Worm (Caenorhabditis elegans) whole organism, L1 larva: ENCODE measurements around the gene F54H12.8.

Experiments
- C04F5.9 ChIP-seq: sonication (generic microtip); optimal IDR thresholded peaks from 2 replicates; lab custom pipeline; 2016; ENCODE audit warnings: missing genetic modification characterization, missing compliant biosample characterization
- C16A3.4 ChIP-seq: fragments of 150-350 bp; optimal IDR thresholded peaks from 2 replicates; lab custom pipeline; 2014; ENCODE audit warnings: missing biosample characterization, missing genetic modification characterization
- F16B12.6 ChIP-seq: fragments of 150-350 bp; optimal IDR thresholded peaks from 2 replicates; lab custom pipeline; 2014; ENCODE audit warnings: missing biosample characterization, missing genetic modification characterization
- Y116A8C.19 ChIP-seq: sonication (generic microtip); optimal IDR thresholded peaks from 2 replicates; lab custom pipeline; 2016; ENCODE audit warnings: missing compliant biosample characterization, missing genetic modification characterization, borderline replicate concordance
- blmp-1 ChIP-seq: fragments of 150-350 bp; optimal IDR thresholded peaks from 2 replicates; lab custom pipeline; 2014; ENCODE audit warnings: missing biosample characterization, missing genetic modification characterization
- ceh-63 ChIP-seq: fragments of 200-800 bp; sonication (Bioruptor generic); optimal IDR thresholded peaks from 2 replicates; lab custom pipeline; 2018; ENCODE audit warnings: mild to moderate bottlenecking, missing genetic modification characterization, missing compliant biosample characterization
- ceh-8 ChIP-seq: fragments of 200-800 bp; sonication (Bioruptor generic); optimal IDR thresholded peaks from 2 replicates; lab custom pipeline; 2018; ENCODE audit warnings: mild to moderate bottlenecking, missing genetic modification characterization, moderate library complexity, missing compliant biosample characterization
- ceh-88 ChIP-seq: fragments of 200-800 bp; sonication (Bioruptor generic); IDR thresholded peaks from 2 replicates; pipeline ENCODE4 v1.3.6; 2022; ENCODE audit warnings: missing genetic modification characterization, missing compliant biosample characterization
- ces-1 ChIP-seq: fragments of 150-350 bp; optimal IDR thresholded peaks from 2 replicates; lab custom pipeline; 2014; ENCODE audit warnings: missing biosample characterization, missing genetic modification reagents, missing genetic modification characterization
- dsc-1 ChIP-seq: sonication (generic microtip); optimal IDR thresholded peaks from 2 replicates; lab custom pipeline; 2016; ENCODE audit warnings: mild to moderate bottlenecking, missing genetic modification characterization, missing compliant biosample characterization
- efl-1 ChIP-seq, 4 experiments: fragments of 150-350 bp; optimal IDR thresholded peaks in 3 of 4; peaks in 1 of 4; 1 replicate in 1 of 4; 2 replicates in 3 of 4; lab custom pipeline; 2014; ENCODE audit warnings: missing biosample characterization in 2 of 4, missing genetic modification characterization in 2 of 4, missing genetic modification reagents in 2 of 4
- egl-13 ChIP-seq: sonication (generic microtip); optimal IDR thresholded peaks from 2 replicates; lab custom pipeline; 2016; ENCODE audit warnings: missing genotype, missing genetic modification reagents, missing genetic modification characterization, missing compliant biosample characterization
- egl-27 ChIP-seq, 2 experiments: fragments of 150-350 bp in 1 of 2; sonication (generic microtip); optimal IDR thresholded peaks; 3 replicates each; lab custom pipeline; 2017 to 2018; ENCODE audit warnings: missing biosample characterization in 2 of 2, missing genetic modification characterization in 2 of 2, missing genetic modification reagents in 2 of 2
- elt-2 ChIP-seq: sonication (generic microtip); optimal IDR thresholded peaks from 2 replicates; lab custom pipeline; 2016; ENCODE audit warnings: missing genetic modification characterization, mild to moderate bottlenecking, inconsistent platforms, missing compliant biosample characterization, missing genetic modification reagents
- ets-5 ChIP-seq: fragments of 200-800 bp; sonication (Bioruptor generic); IDR thresholded peaks from 2 replicates; pipeline ENCODE4 v1.3.6; 2022; ENCODE audit warnings: missing genetic modification characterization, missing compliant biosample characterization
- fkh-10 ChIP-seq: sonication (generic microtip); optimal IDR thresholded peaks from 2 replicates; lab custom pipeline; 2017; ENCODE audit warnings: missing biosample characterization, missing genetic modification reagents, missing genetic modification characterization
- fkh-4 ChIP-seq: sonication (generic microtip); optimal IDR thresholded peaks from 2 replicates; lab custom pipeline; 2016; ENCODE audit warnings: missing compliant biosample characterization, missing genetic modification characterization, borderline replicate concordance
- fkh-8 ChIP-seq: sonication (generic microtip); optimal IDR thresholded peaks from 2 replicates; lab custom pipeline; 2016; ENCODE audit warnings: mild to moderate bottlenecking, missing genetic modification characterization, missing compliant biosample characterization
- fos-1 ChIP-seq: fragments of 150-350 bp; optimal IDR thresholded peaks from 2 replicates; lab custom pipeline; 2014; ENCODE audit warnings: missing biosample characterization, missing genetic modification characterization
- grh-1 ChIP-seq: fragments of 200-800 bp; sonication (Bioruptor generic); IDR thresholded peaks from 2 replicates; pipeline ENCODE4 v1.3.6; 2022; ENCODE audit warnings: missing genetic modification reagents, missing genetic modification characterization, missing compliant biosample characterization
- irx-1 ChIP-seq: sonication (generic microtip); optimal IDR thresholded peaks from 2 replicates; lab custom pipeline; 2016; ENCODE audit warnings: missing genetic modification characterization, missing compliant biosample characterization
- isw-1 ChIP-seq: fragments of 200-800 bp; sonication (Bioruptor generic); IDR thresholded peaks from 2 replicates; pipeline ENCODE4 v1.3.6; 2022; ENCODE audit warnings: missing genetic modification characterization, missing compliant biosample characterization
- jun-1 ChIP-seq: fragments of 150-350 bp; optimal IDR thresholded peaks from 2 replicates; lab custom pipeline; 2014; ENCODE audit warnings: missing biosample characterization, missing genetic modification reagents, missing genetic modification characterization
- lin-15B ChIP-seq: fragments of 150-350 bp; sonication (generic microtip); optimal IDR thresholded peaks from 3 replicates; lab custom pipeline; 2014; ENCODE audit warnings: missing biosample characterization, missing genetic modification characterization
- lir-3 ChIP-seq: sonication (generic microtip); optimal IDR thresholded peaks from 2 replicates; lab custom pipeline; 2016; ENCODE audit warnings: mild to moderate bottlenecking, missing genetic modification characterization, moderate library complexity, missing compliant biosample characterization; ENCODE audit not compliant: poor library complexity
- lsy-2 ChIP-seq, 2 experiments: fragments of 150-350 bp; optimal IDR thresholded peaks; 2 replicates each; lab custom pipeline; 2014; ENCODE audit warnings: missing biosample characterization in 2 of 2, missing genetic modification characterization in 2 of 2
- nhr-11 ChIP-seq: fragments of 150-350 bp; optimal IDR thresholded peaks from 2 replicates; lab custom pipeline; 2014; ENCODE audit warnings: missing biosample characterization, missing genetic modification characterization
- nhr-12 ChIP-seq: sonication (generic microtip); optimal IDR thresholded peaks from 2 replicates; lab custom pipeline; 2017; ENCODE audit warnings: missing biosample characterization, missing genetic modification characterization
- nhr-19 ChIP-seq: fragments of 200-800 bp; sonication (Bioruptor generic); conservative IDR thresholded peaks from 2 replicates; pipeline ENCODE4 v1.3.6; 2022; ENCODE audit warnings: missing genetic modification characterization, missing compliant biosample characterization
- nhr-20 ChIP-seq: sonication (generic microtip); optimal IDR thresholded peaks from 2 replicates; lab custom pipeline; 2016; ENCODE audit warnings: mild to moderate bottlenecking, missing genetic modification characterization, missing compliant biosample characterization
- nhr-237 ChIP-seq: fragments of 150-350 bp; optimal IDR thresholded peaks from 2 replicates; lab custom pipeline; 2014; ENCODE audit warnings: missing biosample characterization, missing genetic modification characterization
- nhr-47 ChIP-seq: sonication (generic microtip); optimal IDR thresholded peaks from 2 replicates; lab custom pipeline; 2016; ENCODE audit warnings: mild to moderate bottlenecking, missing genetic modification characterization, moderate library complexity, missing compliant biosample characterization
- nhr-71 ChIP-seq: sonication (generic microtip); optimal IDR thresholded peaks from 2 replicates; lab custom pipeline; 2016; ENCODE audit warnings: mild to moderate bottlenecking, missing genetic modification characterization, moderate library complexity, missing compliant biosample characterization
- nhr-76 ChIP-seq: sonication (generic microtip); optimal IDR thresholded peaks from 2 replicates; lab custom pipeline; 2017; ENCODE audit warnings: missing biosample characterization, missing genetic modification characterization
- nhr-77 ChIP-seq: fragments of 150-350 bp; optimal IDR thresholded peaks from 2 replicates; lab custom pipeline; 2014; ENCODE audit warnings: missing biosample characterization, missing genetic modification characterization
- nhr-84 ChIP-seq: sonication (generic microtip); optimal IDR thresholded peaks from 2 replicates; lab custom pipeline; 2017; ENCODE audit warnings: missing biosample characterization, missing genetic modification characterization
- nhr-90 ChIP-seq: sonication (generic microtip); optimal IDR thresholded peaks from 2 replicates; lab custom pipeline; 2016; ENCODE audit warnings: mild to moderate bottlenecking, missing genetic modification characterization, missing compliant biosample characterization; ENCODE audit not compliant: poor library complexity
- pag-3 ChIP-seq: sonication (generic microtip); optimal IDR thresholded peaks from 2 replicates; lab custom pipeline; 2017; ENCODE audit warnings: missing genetic modification characterization, mild to moderate bottlenecking, missing compliant biosample characterization, antibody characterized with exemption, borderline replicate concordance; ENCODE audit not compliant: insufficient read depth
- pax-3 ChIP-seq: fragments of 200-800 bp; sonication (Bioruptor generic); optimal IDR thresholded peaks from 2 replicates; lab custom pipeline; 2018; ENCODE audit warnings: mild to moderate bottlenecking, missing genetic modification characterization, moderate library complexity, missing compliant biosample characterization
- rnt-1 ChIP-seq: sonication (generic microtip); optimal IDR thresholded peaks from 2 replicates; lab custom pipeline; 2016; ENCODE audit warnings: mild to moderate bottlenecking, missing genetic modification characterization, moderate library complexity, missing compliant biosample characterization
- skn-1 ChIP-seq: fragments of 150-350 bp; optimal IDR thresholded peaks from 2 replicates; lab custom pipeline; 2014; ENCODE audit warnings: missing biosample characterization, missing genetic modification characterization
- snpc-4 ChIP-seq: fragments of 150-350 bp; optimal IDR thresholded peaks from 2 replicates; lab custom pipeline; 2014; ENCODE audit warnings: missing biosample characterization, missing genetic modification characterization
- snu-23 ChIP-seq: sonication (generic microtip); optimal IDR thresholded peaks from 2 replicates; lab custom pipeline; 2016; ENCODE audit warnings: missing genetic modification characterization, missing compliant biosample characterization
- sptf-1 ChIP-seq: fragments of 150-350 bp; optimal IDR thresholded peaks from 2 replicates; lab custom pipeline; 2014; ENCODE audit warnings: missing biosample characterization, missing genetic modification characterization
- sup-37 ChIP-seq: fragments of 200-800 bp; sonication (Bioruptor generic); optimal IDR thresholded peaks from 2 replicates; lab custom pipeline; 2018; ENCODE audit warnings: mild to moderate bottlenecking, missing genetic modification characterization, missing compliant biosample characterization
- swsn-7 ChIP-seq: sonication (generic microtip); optimal IDR thresholded peaks from 2 replicates; lab custom pipeline; 2016; ENCODE audit warnings: missing genetic modification characterization, missing compliant biosample characterization
- tlp-1 ChIP-seq: fragments of 150-350 bp; optimal IDR thresholded peaks from 2 replicates; lab custom pipeline; 2014; ENCODE audit warnings: missing biosample characterization, missing genetic modification characterization
- unc-62 ChIP-seq: fragments of 150-350 bp; optimal IDR thresholded peaks from 2 replicates; lab custom pipeline; 2014; ENCODE audit warnings: missing biosample characterization, missing genetic modification reagents, missing genetic modification characterization
- unc-98 ChIP-seq: fragments of 200-800 bp; sonication (Bioruptor generic); IDR thresholded peaks from 2 replicates; pipeline ENCODE4 v1.3.6; 2022; ENCODE audit warnings: missing genetic modification characterization, missing compliant biosample characterization
- zag-1 ChIP-seq: fragments of 150-350 bp; optimal IDR thresholded peaks from 2 replicates; lab custom pipeline; 2014; ENCODE audit warnings: missing biosample characterization, missing genetic modification characterization
- zip-4 ChIP-seq: fragments of 200-800 bp; sonication (Bioruptor generic); optimal IDR thresholded peaks from 2 replicates; lab custom pipeline; 2018; ENCODE audit warnings: mild to moderate bottlenecking, missing genetic modification characterization, moderate library complexity, missing compliant biosample characterization
- ztf-11 ChIP-seq, 2 experiments: sonication (generic microtip); optimal IDR thresholded peaks; 2 replicates each; lab custom pipeline; 2016 to 2017; ENCODE audit warnings: missing genetic modification characterization in 2 of 2, missing biosample characterization in 1 of 2, missing compliant biosample characterization in 1 of 2
- ztf-4 ChIP-seq: fragments of 150-350 bp; optimal IDR thresholded peaks from 2 replicates; lab custom pipeline; 2014; ENCODE audit warnings: missing biosample characterization, missing genetic modification characterization

Gene F54H12.8

ce11 chrIII:7978723-7979122 lies 9.7 kb upstream of the F54H12.8 start (continued):
- TF ChIP-seq rnt-1 (tag; lab: Kevin White, UChicago) (peak; percentile 57), fos-1 (peak; percentile 50), ztf-4 (tag; lab: Kevin White, UChicago) (no peak), unc-98 (GFP tag; lab: Robert Waterston, UW) (no peak), efl-1 (optimal IDR thresholded peaks at IDR 0.05; lab: Kevin White, UChicago) (peak; percentile 68 to 79), efl-1 (GFP tag; optimal IDR thresholded peaks at IDR 0.05 in 1 of 2; lab: Kevin White, UChicago) (peak; percentile 46 to 92), fkh-4 (tag; lab: Kevin White, UChicago) (no peak), jun-1 (tag; lab: Kevin White, UChicago) (peak; percentile 26), sup-37 (no peak), C04F5.9 (tag; lab: Kevin White, UChicago) (no peak), C16A3.4 (peak; percentile 45), lsy-2 (tag; optimal IDR thresholded peaks at IDR 0.05; lab: Kevin White, UChicago) (peak; percentile 57 to 67), nhr-47 (tag; lab: Kevin White, UChicago) (peak; percentile 60), zag-1 (no peak), unc-62 (GFP tag; lab: Kevin White, UChicago) (no peak), irx-1 (tag; lab: Kevin White, UChicago) (peak; percentile 56), nhr-11 (tag; lab: Kevin White, UChicago) (no peak), nhr-76 (no peak), ces-1 (no peak), isw-1 (no peak), lir-3 (no peak), F16B12.6 (tag; lab: Kevin White, UChicago) (peak; percentile 40), ceh-8 (no peak), Y116A8C.19 (tag; lab: Kevin White, UChicago) (no peak), egl-27 (tag; optimal IDR thresholded peaks at IDR 0.05; lab: Kevin White, UChicago) (no peak), fkh-8 (tag; lab: Kevin White, UChicago) (no peak), tlp-1 (tag; lab: Kevin White, UChicago) (no peak), snu-23 (peak; percentile 77), nhr-90 (tag; lab: Kevin White, UChicago) (peak; percentile 66), dsc-1 (tag; lab: Kevin White, UChicago) (peak; percentile 31), swsn-7 (tag; lab: Kevin White, UChicago) (peak; percentile 59), zip-4 (GFP tag; lab: Kevin White, UChicago) (no peak), nhr-71 (tag; lab: Kevin White, UChicago) (peak; percentile 74), ets-5 (GFP tag; lab: Robert Waterston, UW) (no peak), lin-15B (tag; lab: Kevin White, UChicago) (no peak), fkh-10 (GFP tag; lab: Kevin White, UChicago) (no peak), snpc-4 (tag; lab: Kevin White, UChicago) (peak; percentile 3), nhr-77 (tag; lab: Kevin White, UChicago) (peak; percentile 61), pax-3 (tag; lab: Kevin White, UChicago) (no peak), skn-1 (peak; percentile 11), egl-13 (tag; lab: Kevin White, UChicago) (no peak), nhr-84 (tag; lab: Kevin White, UChicago) (no peak), pag-3 (no peak), nhr-19 (GFP tag; lab: Robert Waterston, UW) (peak; percentile 68), sptf-1 (tag; lab: Kevin White, UChicago) (no peak), nhr-237 (tag; lab: Kevin White, UChicago) (no peak), elt-2 (tag; lab: Kevin White, UChicago) (peak; percentile 5), ztf-11 (tag; optimal IDR thresholded peaks at IDR 0.05; lab: Kevin White, UChicago) (no peak), blmp-1 (tag; lab: Kevin White, UChicago) (peak; percentile 46), grh-1 (no peak), ceh-63 (GFP tag; lab: Kevin White, UChicago) (no peak), nhr-20 (tag; lab: Kevin White, UChicago) (peak; percentile 78), ceh-88 (GFP tag; lab: Robert Waterston, UW) (peak; percentile 27; the same call in 1 of the 2 replicates), nhr-12 (tag; lab: Kevin White, UChicago) (no peak)
